Fruit fly (Drosophila melanogaster): ENCODE measurements around the gene nxf2.

dm6 chr3L:16567495-16567894, 12.6 kb downstream of the nxf2 start:
- TF ChIP-seq psq (optimal IDR thresholded peaks at IDR 0.05): no peak
- TF ChIP-seq Dll (optimal IDR thresholded peaks at IDR 0.05): no peak
